Worm (Caenorhabditis elegans): ENCODE data around the gene dlc-5.

The dlc-5 gene

ce11 chrIV:6416553-6416952, 21.5 kb upstream of the dlc-5 start, which contains the start of gene Y73B6BL.22:
Y73B6BL.22 (minus strand) TSS chrIV:6416653.
- TF ChIP-seq ztf-29 (GFP tag; IDR thresholded peaks at IDR 0.05): no peak

ce11 chrIV:6417612-6418011, 20.4 kb upstream of the dlc-5 start:
- TF ChIP-seq ztf-23 (GFP tag; IDR thresholded peaks at IDR 0.05): no peak
- TF ChIP-seq med-1 (GFP tag; optimal IDR thresholded peaks at IDR 0.05; ENCODE audit: insufficient read depth): no peak
- no peak for TF ChIP-seq ref-1 (GFP tag; conservative IDR thresholded peaks at IDR 0.05)
- TF ChIP-seq klf-2 (GFP tag; conservative IDR thresholded peaks at IDR 0.05): no peak
- no peak for TF ChIP-seq tab-1 (GFP tag; IDR thresholded peaks at IDR 0.05)
- TF ChIP-seq flt-1 (GFP tag; IDR thresholded peaks at IDR 0.05): no peak
- TF ChIP-seq ztf-29 (GFP tag; IDR thresholded peaks at IDR 0.05): no peak
- TF ChIP-seq cog-1 (tag; optimal IDR thresholded peaks at IDR 0.05): no peak
- no peak for TF ChIP-seq T22C8.4 (GFP tag; IDR thresholded peaks at IDR 0.05)

- no peak for TF ChIP-seq ztf-29 (GFP tag; IDR thresholded peaks at IDR 0.05)
- no peak for TF ChIP-seq klf-2 (GFP tag; conservative IDR thresholded peaks at IDR 0.05)
- no peak for TF ChIP-seq T22C8.4 (GFP tag; IDR thresholded peaks at IDR 0.05)
- TF ChIP-seq cog-1 (tag; optimal IDR thresholded peaks at IDR 0.05): no peak
- no peak for TF ChIP-seq ztf-23 (GFP tag; IDR thresholded peaks at IDR 0.05)
- no peak for TF ChIP-seq flt-1 (GFP tag; IDR thresholded peaks at IDR 0.05)
- TF ChIP-seq tab-1 (GFP tag; IDR thresholded peaks at IDR 0.05): no peak
- no peak for TF ChIP-seq ref-1 (GFP tag; conservative IDR thresholded peaks at IDR 0.05)
- TF ChIP-seq med-1 (GFP tag; optimal IDR thresholded peaks at IDR 0.05; ENCODE audit: insufficient read depth): no peak
These were observed 18.9 kb upstream of the dlc-5 start, which contains the start of the genes Y73B6BL.23 and htp-2 for ce11 chrIV:6419031-6419582. Y73B6BL.23 (minus strand) TSS chrIV:6419081. htp-2 (plus strand) TSS chrIV:6419522.

- no peak for TF ChIP-seq ztf-23 (GFP tag; IDR thresholded peaks at IDR 0.05)
- TF ChIP-seq ref-1 (GFP tag; conservative IDR thresholded peaks at IDR 0.05): no peak
- no peak for TF ChIP-seq flt-1 (GFP tag; IDR thresholded peaks at IDR 0.05)
- TF ChIP-seq tab-1 (GFP tag; IDR thresholded peaks at IDR 0.05): no peak
- no peak for TF ChIP-seq T22C8.4 (GFP tag; IDR thresholded peaks at IDR 0.05)
- TF ChIP-seq med-1 (GFP tag; optimal IDR thresholded peaks at IDR 0.05; ENCODE audit: insufficient read depth): no peak
- no peak for TF ChIP-seq klf-2 (GFP tag; conservative IDR thresholded peaks at IDR 0.05)
- TF ChIP-seq ztf-29 (GFP tag; IDR thresholded peaks at IDR 0.05): no peak
- TF ChIP-seq cog-1 (tag; optimal IDR thresholded peaks at IDR 0.05): no peak
These were observed 16.8 kb upstream of the dlc-5 start, which contains the start of gene puf-11 for ce11 chrIV:6421183-6421635. puf-11 (plus strand) TSS chrIV:6421585.

- TF ChIP-seq ref-1 (GFP tag; conservative IDR thresholded peaks at IDR 0.05) (no peak), flt-1 (GFP tag; IDR thresholded peaks at IDR 0.05) (no peak), ztf-29 (GFP tag; IDR thresholded peaks at IDR 0.05) (no peak), cog-1 (tag; optimal IDR thresholded peaks at IDR 0.05) (no peak), tab-1 (GFP tag; IDR thresholded peaks at IDR 0.05) (no peak), klf-2 (GFP tag; conservative IDR thresholded peaks at IDR 0.05) (no peak), ztf-23 (GFP tag; IDR thresholded peaks at IDR 0.05) (no peak), med-1 (GFP tag; optimal IDR thresholded peaks at IDR 0.05; ENCODE audit: insufficient read depth) (no peak), T22C8.4 (GFP tag; IDR thresholded peaks at IDR 0.05) (no peak)
These were observed 11.8 kb upstream of the dlc-5 start, which contains the start of gene acp-6 for ce11 chrIV:6426089-6426715. acp-6 (minus strand) TSS chrIV:6426139.

- TF ChIP-seq klf-2 (GFP tag; conservative IDR thresholded peaks at IDR 0.05) (no peak), ztf-23 (GFP tag; IDR thresholded peaks at IDR 0.05) (no peak), med-1 (GFP tag; optimal IDR thresholded peaks at IDR 0.05; ENCODE audit: insufficient read depth) (no peak), T22C8.4 (GFP tag; IDR thresholded peaks at IDR 0.05) (no peak)
These were observed 10.8 kb upstream of the dlc-5 start for ce11 chrIV:6427223-6427622.

ce11 chrIV:6431582-6431981, 6.4 kb upstream of the dlc-5 start, which contains the start of gene acp-7:
acp-7 (minus strand) TSS chrIV:6431682.
- TF ChIP-seq ztf-29 (GFP tag; IDR thresholded peaks at IDR 0.05): no peak
- TF ChIP-seq klf-2 (GFP tag; conservative IDR thresholded peaks at IDR 0.05): no peak
- TF ChIP-seq ztf-23 (GFP tag; IDR thresholded peaks at IDR 0.05): no peak
- no peak for TF ChIP-seq tab-1 (GFP tag; IDR thresholded peaks at IDR 0.05)
- TF ChIP-seq ref-1 (GFP tag; conservative IDR thresholded peaks at IDR 0.05): no peak

ce11 chrIV:6432375-6432774, 5.6 kb upstream of the dlc-5 start:
- no peak for TF ChIP-seq ztf-23 (GFP tag; IDR thresholded peaks at IDR 0.05)
- TF ChIP-seq flt-1 (GFP tag; IDR thresholded peaks at IDR 0.05): no peak
- TF ChIP-seq T22C8.4 (GFP tag; IDR thresholded peaks at IDR 0.05): no peak
- TF ChIP-seq cog-1 (tag; optimal IDR thresholded peaks at IDR 0.05): no peak
- no peak for TF ChIP-seq ref-1 (GFP tag; conservative IDR thresholded peaks at IDR 0.05)
- no peak for TF ChIP-seq klf-2 (GFP tag; conservative IDR thresholded peaks at IDR 0.05)
- TF ChIP-seq ztf-29 (GFP tag; IDR thresholded peaks at IDR 0.05): no peak
- no peak for TF ChIP-seq med-1 (GFP tag; optimal IDR thresholded peaks at IDR 0.05; ENCODE audit: insufficient read depth)
- TF ChIP-seq tab-1 (GFP tag; IDR thresholded peaks at IDR 0.05): no peak

- TF ChIP-seq klf-2 (GFP tag; conservative IDR thresholded peaks at IDR 0.05) (no peak), tab-1 (GFP tag; IDR thresholded peaks at IDR 0.05) (no peak), flt-1 (GFP tag; IDR thresholded peaks at IDR 0.05) (no peak), ref-1 (GFP tag; conservative IDR thresholded peaks at IDR 0.05) (no peak), ztf-23 (GFP tag; IDR thresholded peaks at IDR 0.05) (no peak), ztf-29 (GFP tag; IDR thresholded peaks at IDR 0.05) (no peak), med-1 (GFP tag; optimal IDR thresholded peaks at IDR 0.05; ENCODE audit: insufficient read depth) (no peak)
These were observed 4.6 kb upstream of the dlc-5 start for ce11 chrIV:6433424-6433823.

ce11 chrIV:6441601-6442000, 3.6 kb downstream of the dlc-5 start, which contains the start of gene Y73B6BL.31:
Y73B6BL.31 (plus strand) TSS chrIV:6441901.
- TF ChIP-seq flt-1 (GFP tag; IDR thresholded peaks at IDR 0.05) (no peak), klf-2 (GFP tag; conservative IDR thresholded peaks at IDR 0.05) (no peak), cog-1 (tag; optimal IDR thresholded peaks at IDR 0.05) (no peak), ztf-29 (GFP tag; IDR thresholded peaks at IDR 0.05) (no peak), med-1 (GFP tag; optimal IDR thresholded peaks at IDR 0.05; ENCODE audit: insufficient read depth) (no peak), ref-1 (GFP tag; conservative IDR thresholded peaks at IDR 0.05) (no peak), T22C8.4 (GFP tag; IDR thresholded peaks at IDR 0.05) (no peak), tab-1 (GFP tag; IDR thresholded peaks at IDR 0.05) (no peak), ztf-23 (GFP tag; IDR thresholded peaks at IDR 0.05) (no peak)

All from whole organism, midembryonic.